Worm (Caenorhabditis elegans): ENCODE measurements around the gene C54E10.10.

ce11 chrV:18790658-18791057 lies 12.5 kb downstream of the C54E10.10 start, which contains the start of gene nhr-231:
- TF ChIP-seq rnt-1 (tag; optimal IDR thresholded peaks at IDR 0.05) (no peak), pag-3 (tag; optimal IDR thresholded peaks at IDR 0.05; ENCODE audit: borderline replicate concordance) (no peak)

Data from whole organism, late embryonic.